Worm (Caenorhabditis elegans) whole organism, mixed stage, embryonic: Measurements from ENCODE around the gene B0563.5.

Experiments
- ceh-43 ChIP-seq: fragments of 200-800 bp; sonication (Bioruptor generic); optimal IDR thresholded peaks from 2 replicates; lab custom pipeline; 2018; ENCODE audit warnings: mild to moderate bottlenecking, missing genetic modification characterization, moderate library complexity, missing compliant biosample characterization
- drap-1 ChIP-seq: fragments of 200-800 bp; sonication (Bioruptor generic); optimal IDR thresholded peaks from 3 replicates; lab custom pipeline; 2018; ENCODE audit warnings: mild to moderate bottlenecking, missing genetic modification characterization, missing compliant biosample characterization
- lin-13 ChIP-seq: fragments of 150-350 bp; optimal IDR thresholded peaks from 2 replicates; lab custom pipeline; 2014; ENCODE audit warnings: missing biosample characterization, missing genetic modification characterization
- lin-32 ChIP-seq: fragments of 200-800 bp; sonication (Bioruptor generic); optimal IDR thresholded peaks from 2 replicates; lab custom pipeline; 2018; ENCODE audit warnings: mild to moderate bottlenecking, missing genetic modification characterization, missing compliant biosample characterization
- lsy-2 ChIP-seq: fragments of 150-350 bp; optimal IDR thresholded peaks from 2 replicates; lab custom pipeline; 2014; ENCODE audit warnings: missing biosample characterization, missing genetic modification characterization
- mls-2 ChIP-seq: sonication (generic microtip); optimal IDR thresholded peaks from 2 replicates; lab custom pipeline; 2016; ENCODE audit warnings: mild to moderate bottlenecking, missing genetic modification characterization, moderate library complexity, missing compliant biosample characterization
- nhr-12 ChIP-seq: fragments of 150-350 bp; optimal IDR thresholded peaks from 2 replicates; lab custom pipeline; 2014; ENCODE audit warnings: missing biosample characterization, missing genetic modification characterization
- nhr-2 ChIP-seq: fragments of 150-350 bp; optimal IDR thresholded peaks from 2 replicates; lab custom pipeline; 2014; ENCODE audit warnings: missing biosample characterization, missing genetic modification characterization
- pha-4 ChIP-seq: fragments of 150-350 bp; optimal IDR thresholded peaks from 2 replicates; lab custom pipeline; 2018; ENCODE audit warnings: missing biosample characterization, missing genetic modification reagents, missing genetic modification characterization
- snpc-4 ChIP-seq: fragments of 150-350 bp; optimal IDR thresholded peaks from 2 replicates; lab custom pipeline; 2014; ENCODE audit warnings: missing biosample characterization, missing genetic modification characterization
- unc-120 ChIP-seq: sonication (generic microtip); optimal IDR thresholded peaks from 2 replicates; lab custom pipeline; 2017; ENCODE audit warnings: missing genetic modification characterization, missing compliant biosample characterization; ENCODE audit not compliant: poor library complexity, severe bottlenecking
- unc-39 ChIP-seq: fragments of 150-350 bp; optimal IDR thresholded peaks from 2 replicates; lab custom pipeline; 2014; ENCODE audit warnings: missing biosample characterization, missing genetic modification characterization
- ztf-11 ChIP-seq: fragments of 150-350 bp; optimal IDR thresholded peaks from 2 replicates; lab custom pipeline; 2014; ENCODE audit warnings: missing biosample characterization, missing genetic modification characterization

- no peak for TF ChIP-seq drap-1 (GFP tag; lab: Kevin White, UChicago)
- TF ChIP-seq snpc-4 (tag; lab: Kevin White, UChicago), result no peak
- no peak for TF ChIP-seq lsy-2
- no peak for TF ChIP-seq unc-39
- TF ChIP-seq mls-2 (tag; lab: Kevin White, UChicago), result no peak
- no peak for TF ChIP-seq lin-13
- no peak for TF ChIP-seq nhr-2 (tag; lab: Kevin White, UChicago)
- TF ChIP-seq pha-4, result no peak
- TF ChIP-seq lin-32 (GFP tag; lab: Kevin White, UChicago), result no peak
- TF ChIP-seq ceh-43 (GFP tag; lab: Kevin White, UChicago), result no peak
- TF ChIP-seq unc-120 (tag; lab: Kevin White, UChicago), result no peak
- no peak for TF ChIP-seq nhr-12 (tag; lab: Kevin White, UChicago)
- TF ChIP-seq ztf-11 (tag; lab: Kevin White, UChicago), result no peak
These were observed 48.1 kb downstream of the B0563.5 start for ce11 chrX:9194081-9194480.
